Worm (Caenorhabditis elegans): ENCODE data around the gene dhs-22.

The dhs-22 gene

ce11 chrV:14433584-14433983 lies 12.3 kb upstream of the dhs-22 start:
- TF ChIP-seq ztf-7 (tag; optimal IDR thresholded peaks at IDR 0.05) (no peak), ces-1 (GFP tag; optimal IDR thresholded peaks at IDR 0.05) (no peak), duxl-1 (tag; optimal IDR thresholded peaks at IDR 0.05; ENCODE audit: poor library complexity) (no peak), ztf-11 (tag; optimal IDR thresholded peaks at IDR 0.05) (no peak), egl-27 (tag; optimal IDR thresholded peaks at IDR 0.05) (no peak), saeg-2 (GFP tag; IDR thresholded peaks at IDR 0.05) (no peak), lin-1 (GFP tag; IDR thresholded peaks at IDR 0.05) (no peak), zip-11 (GFP tag; IDR thresholded peaks at IDR 0.05) (no peak), lin-39 (tag; optimal IDR thresholded peaks at IDR 0.05) (no peak), tra-1 (GFP tag; IDR thresholded peaks at IDR 0.05) (no peak)

ce11 chrV:14432259-14432658 lies 11.0 kb upstream of the dhs-22 start, which contains the start of gene egl-1:
egl-1 (minus strand) TSS chrV:14432359.
- TF ChIP-seq mdl-1 (tag; optimal IDR thresholded peaks at IDR 0.05), result no peak
- TF ChIP-seq lin-15B (tag; optimal IDR thresholded peaks at IDR 0.05), result no peak
- TF ChIP-seq nhr-77 (tag; optimal IDR thresholded peaks at IDR 0.05), result no peak
- no peak for TF ChIP-seq aly-2 (tag; optimal IDR thresholded peaks at IDR 0.05)
- TF ChIP-seq mes-2 (tag; optimal IDR thresholded peaks at IDR 0.05; ENCODE audit: poor library complexity, severe bottlenecking), result no peak
- no peak for TF ChIP-seq R02D3.7 (tag; optimal IDR thresholded peaks at IDR 0.05)
- no peak for TF ChIP-seq mdt-29 (GFP tag; IDR thresholded peaks at IDR 0.05)
- no peak for TF ChIP-seq lin-1 (GFP tag; IDR thresholded peaks at IDR 0.05)
- TF ChIP-seq daf-12 (tag; optimal IDR thresholded peaks at IDR 0.05), result no peak
- no peak for TF ChIP-seq egl-27 (tag; optimal IDR thresholded peaks at IDR 0.05)

- TF ChIP-seq unc-62 (GFP tag; optimal IDR thresholded peaks at IDR 0.05 in 1 of 2) (peak in 1 of 2 experiments; percentile 29), unc-62 (tag; optimal IDR thresholded peaks at IDR 0.05) (no peak), D1046.2 (GFP tag; IDR thresholded peaks at IDR 0.05) (no peak)
These were observed 7.6 kb upstream of the dhs-22 start, which contains the start of gene F23B12.1 for ce11 chrV:14428865-14429264. F23B12.1 (plus strand) TSS chrV:14429165.

ce11 chrV:14427069-14427825 lies 6.0 kb upstream of the dhs-22 start:
- no peak for TF ChIP-seq ama-1 (optimal IDR thresholded peaks at IDR 0.05)
- TF ChIP-seq ztf-11 (tag; optimal IDR thresholded peaks at IDR 0.05), result no peak
- TF ChIP-seq zip-2 (tag; optimal IDR thresholded peaks at IDR 0.05), result no peak
- TF ChIP-seq nhr-41 (GFP tag; IDR thresholded peaks at IDR 0.05), result no peak
- TF ChIP-seq lin-39 (tag; optimal IDR thresholded peaks at IDR 0.05), result no peak
- no peak for TF ChIP-seq mdl-1 (tag; optimal IDR thresholded peaks at IDR 0.05)
- no peak for TF ChIP-seq egl-43 (GFP tag; IDR thresholded peaks at IDR 0.05)
- peak in 1 of 2 experiments; percentile 99 for TF ChIP-seq unc-62 (GFP tag; optimal IDR thresholded peaks at IDR 0.05 in 1 of 2)
- no peak for TF ChIP-seq unc-62 (tag; optimal IDR thresholded peaks at IDR 0.05)
- TF ChIP-seq spr-3 (GFP tag; optimal IDR thresholded peaks at IDR 0.05), result no peak
- peak; percentile 30 for TF ChIP-seq aha-1 (tag)

- TF ChIP-seq unc-62 (GFP tag; optimal IDR thresholded peaks at IDR 0.05 in 1 of 2) (peak in 1 of 2 experiments; percentile 63), unc-62 (tag; optimal IDR thresholded peaks at IDR 0.05) (no peak), nhr-41 (GFP tag; IDR thresholded peaks at IDR 0.05) (no peak), sdz-12 (GFP tag; optimal IDR thresholded peaks at IDR 0.05) (no peak), lim-7 (GFP tag; IDR thresholded peaks at IDR 0.05) (no peak)
These were observed 4.8 kb upstream of the dhs-22 start for ce11 chrV:14426013-14426412.

- TF ChIP-seq daf-12 (tag; optimal IDR thresholded peaks at IDR 0.05), result no peak
- no peak for TF ChIP-seq mdl-1 (tag; optimal IDR thresholded peaks at IDR 0.05)
- TF ChIP-seq saeg-2 (GFP tag; IDR thresholded peaks at IDR 0.05), result no peak
- TF ChIP-seq hmg-1.1 (GFP tag; IDR thresholded peaks at IDR 0.05), result peak; percentile 40; the same call in 1 of the 2 replicates
- no peak for TF ChIP-seq Y5F2A.4 (GFP tag; optimal IDR thresholded peaks at IDR 0.05)
- peak; percentile 88 for TF ChIP-seq mes-2 (tag; optimal IDR thresholded peaks at IDR 0.05; ENCODE audit: poor library complexity, severe bottlenecking)
- TF ChIP-seq lin-13 (GFP tag; optimal IDR thresholded peaks at IDR 0.05), result peak; percentile 18
- no peak for TF ChIP-seq snpc-4 (tag; optimal IDR thresholded peaks at IDR 0.05)
- peak; percentile 29 for TF ChIP-seq dpl-1 (GFP tag; optimal IDR thresholded peaks at IDR 0.05)
- peak; percentile 86 for TF ChIP-seq nhr-6 (tag; optimal IDR thresholded peaks at IDR 0.05)
- peak; percentile 36 for TF ChIP-seq unc-130 (GFP tag; optimal IDR thresholded peaks at IDR 0.05)
These were observed 3.8 kb upstream of the dhs-22 start, which contains the start of gene rrsr-1 for ce11 chrV:14424958-14425492. rrsr-1 (minus strand) TSS chrV:14425008.

Measured in whole organism, L4 larva.